Worm (Caenorhabditis elegans) whole organism, L1 larva: Measurements from ENCODE around the gene fbxa-59.
A peak's percentile ranks its signal among the peaks of the same experiment; 100 is the strongest.

ENCODE experiments used
- C04F5.9 ChIP-seq: sonication (generic microtip); optimal IDR thresholded peaks from 2 replicates; lab custom pipeline; 2016; ENCODE audit warnings: missing genetic modification characterization, missing compliant biosample characterization
- C16A3.4 ChIP-seq: fragments of 150-350 bp; optimal IDR thresholded peaks from 2 replicates; lab custom pipeline; 2014; ENCODE audit warnings: missing biosample characterization, missing genetic modification characterization
- Y116A8C.19 ChIP-seq: sonication (generic microtip); optimal IDR thresholded peaks from 2 replicates; lab custom pipeline; 2016; ENCODE audit warnings: missing compliant biosample characterization, missing genetic modification characterization, borderline replicate concordance
- alr-1 ChIP-seq: fragments of 200-800 bp; sonication (Bioruptor generic); optimal IDR thresholded peaks from 2 replicates; lab custom pipeline; 2018; ENCODE audit warnings: borderline replicate concordance, mild to moderate bottlenecking, missing genetic modification characterization, missing compliant biosample characterization
- blmp-1 ChIP-seq: fragments of 150-350 bp; optimal IDR thresholded peaks from 2 replicates; lab custom pipeline; 2014; ENCODE audit warnings: missing biosample characterization, missing genetic modification characterization
- ceh-63 ChIP-seq: fragments of 200-800 bp; sonication (Bioruptor generic); optimal IDR thresholded peaks from 2 replicates; lab custom pipeline; 2018; ENCODE audit warnings: mild to moderate bottlenecking, missing genetic modification characterization, missing compliant biosample characterization
- ces-1 ChIP-seq: fragments of 150-350 bp; optimal IDR thresholded peaks from 2 replicates; lab custom pipeline; 2014; ENCODE audit warnings: missing biosample characterization, missing genetic modification reagents, missing genetic modification characterization
- dpl-1 ChIP-seq, 3 experiments: fragments of 150-350 bp in 2 of 3; sonication (generic microtip) in 1 of 3; optimal IDR thresholded peaks; 2 replicates each; lab custom pipeline; 2014 to 2017; ENCODE audit warnings: missing biosample characterization in 3 of 3, missing genetic modification characterization in 3 of 3, missing genetic modification reagents in 3 of 3
- dsc-1 ChIP-seq: sonication (generic microtip); optimal IDR thresholded peaks from 2 replicates; lab custom pipeline; 2016; ENCODE audit warnings: mild to moderate bottlenecking, missing genetic modification characterization, missing compliant biosample characterization
- efl-1 ChIP-seq, 4 experiments: fragments of 150-350 bp; optimal IDR thresholded peaks in 3 of 4; peaks in 1 of 4; 1 replicate in 1 of 4; 2 replicates in 3 of 4; lab custom pipeline; 2014; ENCODE audit warnings: missing biosample characterization in 2 of 4, missing genetic modification characterization in 2 of 4, missing genetic modification reagents in 2 of 4
- elt-2 ChIP-seq: sonication (generic microtip); optimal IDR thresholded peaks from 2 replicates; lab custom pipeline; 2016; ENCODE audit warnings: missing genetic modification characterization, mild to moderate bottlenecking, inconsistent platforms, missing compliant biosample characterization, missing genetic modification reagents
- fkh-10 ChIP-seq: sonication (generic microtip); optimal IDR thresholded peaks from 2 replicates; lab custom pipeline; 2017; ENCODE audit warnings: missing biosample characterization, missing genetic modification reagents, missing genetic modification characterization
- fkh-4 ChIP-seq: sonication (generic microtip); optimal IDR thresholded peaks from 2 replicates; lab custom pipeline; 2016; ENCODE audit warnings: missing compliant biosample characterization, missing genetic modification characterization, borderline replicate concordance
- fkh-8 ChIP-seq: sonication (generic microtip); optimal IDR thresholded peaks from 2 replicates; lab custom pipeline; 2016; ENCODE audit warnings: mild to moderate bottlenecking, missing genetic modification characterization, missing compliant biosample characterization
- fos-1 ChIP-seq: fragments of 150-350 bp; optimal IDR thresholded peaks from 2 replicates; lab custom pipeline; 2014; ENCODE audit warnings: missing biosample characterization, missing genetic modification characterization
- hpl-2 ChIP-seq: fragments of 150-350 bp; optimal IDR thresholded peaks from 2 replicates; lab custom pipeline; 2014; ENCODE audit warnings: missing biosample characterization, missing genetic modification reagents, missing genetic modification characterization
- irx-1 ChIP-seq: sonication (generic microtip); optimal IDR thresholded peaks from 2 replicates; lab custom pipeline; 2016; ENCODE audit warnings: missing genetic modification characterization, missing compliant biosample characterization
- lin-15B ChIP-seq: fragments of 150-350 bp; sonication (generic microtip); optimal IDR thresholded peaks from 3 replicates; lab custom pipeline; 2014; ENCODE audit warnings: missing biosample characterization, missing genetic modification characterization
- lin-35 ChIP-seq, 2 experiments: fragments of 150-350 bp; optimal IDR thresholded peaks; 2 replicates each; lab custom pipeline; 2014; ENCODE audit warnings: missing biosample characterization in 2 of 2, missing genetic modification characterization in 2 of 2, missing genetic modification reagents in 2 of 2
- nhr-12 ChIP-seq: sonication (generic microtip); optimal IDR thresholded peaks from 2 replicates; lab custom pipeline; 2017; ENCODE audit warnings: missing biosample characterization, missing genetic modification characterization
- nhr-20 ChIP-seq: sonication (generic microtip); optimal IDR thresholded peaks from 2 replicates; lab custom pipeline; 2016; ENCODE audit warnings: mild to moderate bottlenecking, missing genetic modification characterization, missing compliant biosample characterization
- nhr-28 ChIP-seq: fragments of 150-350 bp; optimal IDR thresholded peaks from 2 replicates; lab custom pipeline; 2014; ENCODE audit warnings: missing biosample characterization, missing genetic modification characterization
- nhr-47 ChIP-seq: sonication (generic microtip); optimal IDR thresholded peaks from 2 replicates; lab custom pipeline; 2016; ENCODE audit warnings: mild to moderate bottlenecking, missing genetic modification characterization, moderate library complexity, missing compliant biosample characterization
- nhr-71 ChIP-seq: sonication (generic microtip); optimal IDR thresholded peaks from 2 replicates; lab custom pipeline; 2016; ENCODE audit warnings: mild to moderate bottlenecking, missing genetic modification characterization, moderate library complexity, missing compliant biosample characterization
- nhr-76 ChIP-seq: sonication (generic microtip); optimal IDR thresholded peaks from 2 replicates; lab custom pipeline; 2017; ENCODE audit warnings: missing biosample characterization, missing genetic modification characterization
- skn-1 ChIP-seq: fragments of 150-350 bp; optimal IDR thresholded peaks from 2 replicates; lab custom pipeline; 2014; ENCODE audit warnings: missing biosample characterization, missing genetic modification characterization
- snu-23 ChIP-seq: sonication (generic microtip); optimal IDR thresholded peaks from 2 replicates; lab custom pipeline; 2016; ENCODE audit warnings: missing genetic modification characterization, missing compliant biosample characterization
- vab-15 ChIP-seq: sonication (generic microtip); optimal IDR thresholded peaks from 2 replicates; lab custom pipeline; 2017; ENCODE audit warnings: missing genotype, mild to moderate bottlenecking, missing genetic modification characterization, missing compliant biosample characterization
- xbp-1 ChIP-seq: sonication (generic microtip); optimal IDR thresholded peaks from 2 replicates; lab custom pipeline; 2016; ENCODE audit warnings: missing genetic modification characterization, missing compliant biosample characterization
- zag-1 ChIP-seq: fragments of 150-350 bp; optimal IDR thresholded peaks from 2 replicates; lab custom pipeline; 2014; ENCODE audit warnings: missing biosample characterization, missing genetic modification characterization

The fbxa-59 gene

DNA sequence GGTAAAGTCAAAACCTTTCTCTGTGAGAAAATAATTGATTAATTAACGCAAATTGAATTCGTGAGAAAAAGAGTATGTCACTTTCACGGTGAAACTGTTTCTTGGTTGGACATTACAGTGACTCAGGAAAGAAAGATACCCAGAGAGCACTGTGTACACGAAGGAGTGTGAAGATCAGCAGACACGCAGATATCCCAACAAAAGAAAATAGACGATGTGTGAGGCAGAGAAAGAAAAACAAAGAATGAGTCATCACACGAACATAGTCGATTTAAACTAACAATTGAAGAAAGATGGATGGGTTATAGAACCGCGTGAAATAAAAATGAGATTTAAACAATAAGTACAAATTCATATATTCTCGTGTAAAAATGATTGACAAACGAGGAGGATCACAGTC is 35.3 kb downstream of the fbxa-59 start (continued):
- TF ChIP-seq hpl-2 (GFP tag; lab: Kevin White, UChicago): no peak
- TF ChIP-seq efl-1 (optimal IDR thresholded peaks at IDR 0.05; lab: Kevin White, UChicago): peak; percentile 6 to 49
- TF ChIP-seq efl-1 (GFP tag; optimal IDR thresholded peaks at IDR 0.05 in 1 of 2; lab: Kevin White, UChicago): peak in 1 of 2 experiments; percentile 7
- no peak for TF ChIP-seq alr-1 (tag; lab: Kevin White, UChicago)
- TF ChIP-seq xbp-1 (tag; lab: Kevin White, UChicago): no peak
- no peak for TF ChIP-seq elt-2 (tag; lab: Kevin White, UChicago)
- no peak for TF ChIP-seq nhr-12

ce11 chrIII:907311-907710 is 36.0 kb downstream of the fbxa-59 start, which contains the start of gene F23H11.4:
TSS of gene F23H11.4 (minus strand) at chrIII:907539.
- no peak for TF ChIP-seq lin-35 (GFP tag; optimal IDR thresholded peaks at IDR 0.05; lab: Kevin White, UChicago)
- TF ChIP-seq efl-1 (optimal IDR thresholded peaks at IDR 0.05; lab: Kevin White, UChicago): no peak
- peak in 1 of 2 experiments; percentile 71 for TF ChIP-seq efl-1 (GFP tag; optimal IDR thresholded peaks at IDR 0.05 in 1 of 2; lab: Kevin White, UChicago)

DNA sequence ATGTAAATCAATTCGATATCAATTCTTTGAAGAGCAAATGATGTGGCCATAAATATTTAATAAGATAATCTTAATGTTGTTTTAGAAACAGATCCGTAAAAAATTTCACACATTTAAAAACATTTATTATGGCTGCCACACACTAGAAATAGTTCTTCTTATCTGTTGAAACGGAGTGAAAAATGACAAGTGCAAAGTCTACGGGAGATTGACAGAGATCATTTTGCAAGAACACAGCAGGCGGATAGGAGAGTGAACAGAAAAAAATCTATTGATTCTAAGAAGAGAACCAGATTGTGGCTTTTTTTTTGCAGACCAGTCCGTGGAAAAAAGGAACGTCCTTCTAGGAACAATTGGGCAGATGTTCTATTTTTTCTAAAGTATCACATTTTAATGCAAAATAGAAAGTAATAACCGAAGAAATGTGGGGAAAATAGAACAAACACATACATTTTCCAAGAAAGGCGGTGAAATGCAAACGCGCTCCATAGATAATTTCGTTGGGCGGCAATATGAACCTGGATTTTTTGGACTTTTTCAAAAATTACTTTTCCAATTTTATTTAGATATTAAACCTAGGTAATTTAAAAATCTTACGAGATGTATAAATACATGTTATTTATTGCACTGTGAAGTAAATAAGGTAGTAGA is 41.6 kb downstream of the fbxa-59 start:
- TF ChIP-seq blmp-1 (peak; percentile 9), nhr-47 (peak; percentile 4), nhr-71 (peak; percentile 36), lin-35 (GFP tag; optimal IDR thresholded peaks at IDR 0.05; lab: Kevin White, UChicago) (peak; percentile 42 to 87), nhr-76 (tag; lab: Kevin White, UChicago) (no peak), nhr-20 (tag; lab: Kevin White, UChicago) (peak; percentile 6), snu-23 (GFP tag; lab: Kevin White, UChicago) (peak; percentile 3), fkh-4 (tag; lab: Kevin White, UChicago) (no peak), lin-15B (tag; lab: Kevin White, UChicago) (peak; percentile 42), Y116A8C.19 (tag; lab: Kevin White, UChicago) (no peak), efl-1 (optimal IDR thresholded peaks at IDR 0.05; lab: Kevin White, UChicago) (peak; percentile 55 to 70), efl-1 (GFP tag; optimal IDR thresholded peaks at IDR 0.05 in 1 of 2; lab: Kevin White, UChicago) (peak; percentile 78 to 97), zag-1 (tag; lab: Kevin White, UChicago) (no peak), C16A3.4 (tag; lab: Kevin White, UChicago) (peak; percentile 15), dpl-1 (GFP tag; optimal IDR thresholded peaks at IDR 0.05; lab: Kevin White, UChicago) (peak; percentile 61 to 81 (median 73))

DNA sequence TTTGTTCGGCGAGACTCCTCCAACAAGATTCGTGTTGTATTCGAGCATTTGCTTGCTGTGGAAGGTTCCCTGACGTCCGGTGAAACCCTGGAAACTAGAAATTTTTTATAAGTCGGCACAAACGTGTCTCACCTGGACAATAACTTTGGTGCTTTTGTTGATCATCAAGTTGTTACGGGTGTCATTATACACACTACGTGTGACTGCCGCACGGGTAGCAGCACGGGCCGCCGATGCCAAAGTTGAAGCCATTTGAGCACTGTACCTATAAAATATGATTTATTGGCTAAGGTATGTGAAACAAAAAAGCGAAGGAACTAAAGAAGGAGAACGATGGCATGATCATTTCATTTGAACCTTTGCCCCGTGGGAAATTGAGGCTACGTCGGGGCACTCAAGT is 42.1 kb downstream of the fbxa-59 start, which contains the start of gene sucl-2:
sucl-2 (minus strand) TSS at position 265 of the 400 bp plus-strand sequence.
- TF ChIP-seq irx-1: no peak
- TF ChIP-seq efl-1 (optimal IDR thresholded peaks at IDR 0.05; lab: Kevin White, UChicago): no peak
- peak in 1 of 2 experiments; percentile 90 for TF ChIP-seq efl-1 (GFP tag; optimal IDR thresholded peaks at IDR 0.05 in 1 of 2; lab: Kevin White, UChicago)
- TF ChIP-seq lin-15B (tag; lab: Kevin White, UChicago): no peak
- no peak for TF ChIP-seq dpl-1 (GFP tag; optimal IDR thresholded peaks at IDR 0.05; lab: Kevin White, UChicago)
- TF ChIP-seq, all 84 proteins: peak for 1

ce11 chrIII:900134-900533 is 43.1 kb downstream of the fbxa-59 start:
- no peak for TF ChIP-seq fkh-10 (GFP tag; lab: Kevin White, UChicago)
- TF ChIP-seq, all 84 proteins: peak for 0

DNA sequence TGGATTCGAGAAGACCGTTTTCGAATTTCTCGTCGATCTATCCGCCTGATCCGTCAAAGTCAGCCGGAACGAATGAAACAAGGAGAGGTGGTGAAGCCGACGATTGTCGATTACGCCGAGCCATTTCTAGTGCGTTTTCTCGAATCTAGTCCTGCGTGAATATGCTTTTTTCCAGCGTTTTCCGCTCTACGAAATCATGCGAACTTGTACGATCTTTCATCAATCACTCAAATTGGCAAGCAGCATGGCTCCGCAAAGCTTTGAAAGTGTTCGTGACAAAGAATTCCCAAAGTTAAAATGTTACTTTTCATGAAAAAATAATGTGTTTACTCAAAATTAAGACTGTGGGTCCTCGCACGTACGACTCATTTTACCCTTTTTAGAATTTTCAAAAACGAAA is 46.4 kb downstream of the fbxa-59 start:
- TF ChIP-seq C04F5.9 (tag; lab: Kevin White, UChicago) (no peak), fkh-8 (tag; lab: Kevin White, UChicago) (no peak), vab-15 (no peak), skn-1 (tag; lab: Kevin White, UChicago) (no peak), dsc-1 (tag; lab: Kevin White, UChicago) (no peak), nhr-28 (tag; lab: Kevin White, UChicago) (no peak), fos-1 (tag; lab: Kevin White, UChicago) (no peak), ces-1 (GFP tag; lab: Kevin White, UChicago) (no peak), elt-2 (tag; lab: Kevin White, UChicago) (no peak), fkh-4 (tag; lab: Kevin White, UChicago) (no peak), ceh-63 (GFP tag; lab: Kevin White, UChicago) (no peak)
